Fruit fly (Drosophila melanogaster): Measurements from ENCODE around the gene RpL34a.

RpL34a gene

DNA sequence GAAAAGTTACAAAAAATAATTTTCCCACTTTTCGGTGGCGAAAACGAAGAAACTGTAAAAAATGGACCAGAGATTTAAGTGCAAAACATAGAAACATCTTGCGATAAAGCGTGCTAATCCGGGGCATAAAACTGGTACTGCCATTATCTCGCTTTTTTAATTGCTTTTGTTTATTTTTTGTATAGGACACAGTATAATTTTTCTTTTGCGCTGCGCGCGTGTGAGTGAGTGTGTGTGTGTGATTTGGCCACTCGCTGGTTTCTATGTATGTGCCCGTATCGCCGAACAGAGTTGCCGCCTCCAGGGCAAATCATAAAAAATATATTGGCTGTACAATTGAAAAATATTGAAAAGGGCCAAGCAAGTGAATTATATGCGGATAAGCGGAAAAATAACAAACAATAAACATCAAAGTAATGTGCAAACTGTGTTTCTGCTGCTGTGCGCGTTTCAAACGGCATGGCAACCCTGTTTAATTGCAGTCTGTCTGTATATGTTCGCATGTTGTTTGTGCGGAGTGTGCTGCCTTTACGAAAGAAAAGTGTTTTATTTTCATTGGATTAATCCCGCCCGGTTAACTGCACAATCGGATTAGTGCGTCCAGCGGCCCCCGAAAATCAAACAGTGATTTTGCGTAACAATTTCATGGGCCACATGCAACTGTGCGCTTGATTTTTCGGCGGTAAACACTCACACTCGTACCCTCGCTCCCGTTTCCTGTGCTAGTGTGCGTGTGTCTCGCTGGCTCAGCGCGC lies 16.8 kb downstream of the RpL34a start (continued):
- TF ChIP-seq Dip3 (GFP tag; optimal IDR thresholded peaks at IDR 0.05) (peak; percentile 97), gfzf (GFP tag; optimal IDR thresholded peaks at IDR 0.05) (peak; percentile 15), CG6683 (GFP tag; optimal IDR thresholded peaks at IDR 0.05) (peak; percentile 87), NK7.1 (GFP tag; optimal IDR thresholded peaks at IDR 0.05) (peak; percentile 95), gro (GFP tag; optimal IDR thresholded peaks at IDR 0.05) (peak; percentile 99), usp (GFP tag; optimal IDR thresholded peaks at IDR 0.05) (no peak), Doc2 (GFP tag; IDR thresholded peaks at IDR 0.05) (peak; percentile 84), CG12942 (GFP tag; optimal IDR thresholded peaks at IDR 0.05) (peak; percentile 96), lilli (GFP tag; optimal IDR thresholded peaks at IDR 0.05) (peak; percentile 98), Hr51 (GFP tag; optimal IDR thresholded peaks at IDR 0.05) (peak; percentile 94 to 95), Hmx (GFP tag; optimal IDR thresholded peaks at IDR 0.05) (peak; percentile 77), CG2678 (tag; optimal IDR thresholded peaks at IDR 0.05) (peak; percentile 96), knrl (GFP tag; IDR thresholded peaks at IDR 0.05; ENCODE audit: partially characterized antibody) (no peak), CG9215 (GFP tag; IDR thresholded peaks at IDR 0.05) (peak; percentile 93), ro (GFP tag; IDR thresholded peaks at IDR 0.05) (peak; percentile 89), CG6272 (GFP tag; IDR thresholded peaks at IDR 0.05) (peak; percentile 94), HLH4C (GFP tag; IDR thresholded peaks at IDR 0.05; ENCODE audit: partially characterized antibody) (no peak; the same call in 2 of the 3 replicates), CG18011 (GFP tag; optimal IDR thresholded peaks at IDR 0.05) (peak; percentile 90), dati (GFP tag; IDR thresholded peaks at IDR 0.05) (peak; percentile 93), CG8944 (GFP tag; optimal IDR thresholded peaks at IDR 0.05) (peak; percentile 97), Optix (GFP tag; IDR thresholded peaks at IDR 0.05) (peak; percentile 97), CG4730 (GFP tag; IDR thresholded peaks at IDR 0.05) (peak; percentile 96), CG1024 (GFP tag; IDR thresholded peaks at IDR 0.05) (peak; percentile 92), trh (GFP tag; optimal IDR thresholded peaks at IDR 0.05) (peak; percentile 91), hb (GFP tag; IDR thresholded peaks at IDR 0.05; ENCODE audit: partially characterized antibody) (no peak), cad (GFP tag; optimal IDR thresholded peaks at IDR 0.05) (peak; percentile 40), CG17568 (GFP tag; optimal IDR thresholded peaks at IDR 0.05) (peak; percentile 93), CG32767 (GFP tag; IDR thresholded peaks at IDR 0.05) (peak; percentile 97), slou (GFP tag; optimal IDR thresholded peaks at IDR 0.05) (peak; percentile 92), sima (GFP tag; optimal IDR thresholded peaks at IDR 0.05) (peak; percentile 90), CG8281 (tag; optimal IDR thresholded peaks at IDR 0.05) (peak; percentile 81), CG1602 (GFP tag; optimal IDR thresholded peaks at IDR 0.05) (peak; percentile 95), Opbp (GFP tag; IDR thresholded peaks at IDR 0.05; ENCODE audit: partially characterized antibody) (no peak), CG1529 (GFP tag; optimal IDR thresholded peaks at IDR 0.05) (peak; percentile 92), fd3F (GFP tag; optimal IDR thresholded peaks at IDR 0.05) (peak; percentile 89), CG17361 (GFP tag; IDR thresholded peaks at IDR 0.05) (peak; percentile 97), CG9437 (GFP tag; optimal IDR thresholded peaks at IDR 0.05) (peak; percentile 89), HmgZ (tag; optimal IDR thresholded peaks at IDR 0.05) (peak; percentile 96), CG12071 (GFP tag; optimal IDR thresholded peaks at IDR 0.05) (peak; percentile 95), psq (GFP tag; optimal IDR thresholded peaks at IDR 0.05) (peak; percentile 80), CG8290 (GFP tag; optimal IDR thresholded peaks at IDR 0.05) (peak; percentile 94), CG8290 (tag; optimal IDR thresholded peaks at IDR 0.05) (peak; percentile 76 to 97), CG13287 (GFP tag; IDR thresholded peaks at IDR 0.05; ENCODE audit: partially characterized antibody) (no peak), CG17829 (tag; optimal IDR thresholded peaks at IDR 0.05) (peak; percentile 93), pho (GFP tag; optimal IDR thresholded peaks at IDR 0.05) (peak; percentile 97), kah (GFP tag; optimal IDR thresholded peaks at IDR 0.05) (peak; percentile 79), CG10979 (tag; optimal IDR thresholded peaks at IDR 0.05) (peak; percentile 93), crp (GFP tag; optimal IDR thresholded peaks at IDR 0.05) (peak in 1 of 2 experiments; percentile 65), CG5180 (GFP tag; optimal IDR thresholded peaks at IDR 0.05) (peak; percentile 76)
